Fruit fly (Drosophila melanogaster): ENCODE data around the gene heca.

The heca gene

DNA sequence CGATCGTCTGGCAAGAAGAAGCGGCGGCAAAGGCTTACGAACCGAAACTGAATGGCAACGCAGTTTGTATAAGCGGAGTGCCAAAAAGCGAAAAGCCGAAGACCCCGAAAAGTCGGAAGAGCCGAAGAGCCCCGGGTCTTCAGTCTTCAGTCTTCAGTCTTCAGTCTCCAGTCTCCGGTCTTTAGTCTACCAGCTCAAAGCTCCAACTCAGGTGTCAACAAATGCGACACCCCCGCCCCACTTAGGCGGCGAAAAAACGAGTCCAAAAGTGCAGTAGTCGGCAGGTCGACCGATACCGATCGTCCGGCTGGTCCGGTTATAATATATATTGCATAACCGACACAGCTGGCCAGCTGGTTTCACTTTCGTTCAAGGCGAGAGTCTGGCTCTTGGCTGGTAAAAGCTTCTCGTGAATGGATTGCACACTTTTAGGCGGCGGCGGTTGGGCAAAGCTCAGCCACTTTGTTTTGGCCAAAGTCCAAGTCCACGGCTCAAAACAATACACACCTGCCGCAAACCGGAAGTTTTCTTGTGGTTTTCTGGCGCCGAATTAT, 34.4 kb upstream of the heca start, which contains the start of gene CG9737 (continued):
- no peak for TF ChIP-seq CG3838 (GFP tag; optimal IDR thresholded peaks at IDR 0.05)
- TF ChIP-seq run (tag; optimal IDR thresholded peaks at IDR 0.05), result peak; percentile 20
- TF ChIP-seq CG13894 (tag; optimal IDR thresholded peaks at IDR 0.05), result peak; percentile 61
- TF ChIP-seq shn (GFP tag; optimal IDR thresholded peaks at IDR 0.05), result no peak
- TF ChIP-seq CG10431 (GFP tag; optimal IDR thresholded peaks at IDR 0.05), result peak; percentile 59
- TF ChIP-seq Med (GFP tag), result peak; percentile 25
- no peak for TF ChIP-seq Asciz (GFP tag; optimal IDR thresholded peaks at IDR 0.05)
- TF ChIP-seq CG13424 (tag; optimal IDR thresholded peaks at IDR 0.05), result no peak
- TF ChIP-seq HmgZ (tag; optimal IDR thresholded peaks at IDR 0.05), result peak; percentile 7
- TF ChIP-seq amos (GFP tag; IDR thresholded peaks at IDR 0.05; ENCODE audit: partially characterized antibody), result peak; percentile 32; the same call in 1 of the 2 replicates
- TF ChIP-seq abd-A (tag; optimal IDR thresholded peaks at IDR 0.05), result peak; percentile 38
- TF ChIP-seq ci (GFP tag; IDR thresholded peaks at IDR 0.05), result no peak; the same call in 2 of the 3 replicates
- peak in 1 of 2 experiments; percentile 81 for TF ChIP-seq Eip74EF (GFP tag; optimal IDR thresholded peaks at IDR 0.05)
- TF ChIP-seq oc (tag; optimal IDR thresholded peaks at IDR 0.05), result peak; percentile 16
- TF ChIP-seq Deaf1 (tag; optimal IDR thresholded peaks at IDR 0.05), result peak; percentile 92
- TF ChIP-seq CG1832 (GFP tag; optimal IDR thresholded peaks at IDR 0.05), result no peak
- no peak for TF ChIP-seq Xbp1 (GFP tag; optimal IDR thresholded peaks at IDR 0.05)
- no peak for TF ChIP-seq Hsf (GFP tag; optimal IDR thresholded peaks at IDR 0.05)
- no peak for TF ChIP-seq CG4820 (GFP tag; optimal IDR thresholded peaks at IDR 0.05)
- TF ChIP-seq MTF-1 (GFP tag; optimal IDR thresholded peaks at IDR 0.05; ENCODE audit: borderline replicate concordance), result no peak
- TF ChIP-seq CG17359 (tag; optimal IDR thresholded peaks at IDR 0.05), result no peak
- peak; percentile 13 for TF ChIP-seq grn (GFP tag; optimal IDR thresholded peaks at IDR 0.05)
- TF ChIP-seq CTCF (GFP tag; optimal IDR thresholded peaks at IDR 0.05), result peak; percentile 48
- no peak for TF ChIP-seq CG4360 (GFP tag; IDR thresholded peaks at IDR 0.05)
- peak; percentile 1 for TF ChIP-seq gcm (GFP tag; optimal IDR thresholded peaks at IDR 0.05)
- TF ChIP-seq HHEX (GFP tag; optimal IDR thresholded peaks at IDR 0.05), result peak; percentile 14
- TF ChIP-seq CG3726 (GFP tag; IDR thresholded peaks at IDR 0.05), result no peak
- no peak for TF ChIP-seq CG16863 (GFP tag; optimal IDR thresholded peaks at IDR 0.05)
- TF ChIP-seq Blimp-1 (GFP tag; optimal IDR thresholded peaks at IDR 0.05), result peak; percentile 100
- TF ChIP-seq CG5180 (GFP tag; optimal IDR thresholded peaks at IDR 0.05), result no peak
- TF ChIP-seq Hr39 (optimal IDR thresholded peaks at IDR 0.05), result no peak
- no peak for TF ChIP-seq sens-2 (GFP tag; IDR thresholded peaks at IDR 0.05)
- TF ChIP-seq eyg (GFP tag; optimal IDR thresholded peaks at IDR 0.05), result no peak
- TF ChIP-seq Bgb (GFP tag; IDR thresholded peaks at IDR 0.05; ENCODE audit: partially characterized antibody), result no peak; the same call in 1 of the 2 replicates
- peak; percentile 2 for TF ChIP-seq Vsx1 (GFP tag; optimal IDR thresholded peaks at IDR 0.05)
- TF ChIP-seq CG10543 (GFP tag; optimal IDR thresholded peaks at IDR 0.05), result peak; percentile 51
- TF ChIP-seq CG2889 (GFP tag; IDR thresholded peaks at IDR 0.05), result no peak
- no peak for TF ChIP-seq CG3281 (GFP tag; optimal IDR thresholded peaks at IDR 0.05)
- TF ChIP-seq Hr78 (GFP tag; optimal IDR thresholded peaks at IDR 0.05), result peak in 1 of 2 experiments; percentile 73
- TF ChIP-seq org-1 (GFP tag; optimal IDR thresholded peaks at IDR 0.05), result no peak
- TF ChIP-seq CG17912 (GFP tag; optimal IDR thresholded peaks at IDR 0.05), result no peak
- TF ChIP-seq kni (GFP tag; optimal IDR thresholded peaks at IDR 0.05), result peak; percentile 8
- peak; percentile 6 for TF ChIP-seq CrebB (tag; optimal IDR thresholded peaks at IDR 0.05)
- no peak for TF ChIP-seq Sry-β (GFP tag; optimal IDR thresholded peaks at IDR 0.05)
- peak; percentile 93 for TF ChIP-seq ftz-f1 (GFP tag; optimal IDR thresholded peaks at IDR 0.05)
- TF ChIP-seq Drgx (GFP tag; IDR thresholded peaks at IDR 0.05), result peak; percentile 74
- no peak for TF ChIP-seq NfI (GFP tag; optimal IDR thresholded peaks at IDR 0.05)
- TF ChIP-seq Lim3 (GFP tag; IDR thresholded peaks at IDR 0.05), result no peak
- TF ChIP-seq caup (GFP tag; optimal IDR thresholded peaks at IDR 0.05; ENCODE audit: severe bottlenecking), result no peak
